Fruit fly (Drosophila melanogaster) whole organism, larva: ENCODE data around the gene CG42390.

Source experiments
- noc ChIP-seq: fragments of 200-800 bp; sonication (Bioruptor generic); optimal IDR thresholded peaks from 3 replicates; lab custom pipeline; 2019; ENCODE audit warnings: missing biosample characterization, mild to moderate bottlenecking, missing genetic modification characterization, moderate library complexity

The CG42390 gene

dm6 chr3R:22161613-22162409, 42.0 kb downstream of the CG42390 start:
- TF ChIP-seq noc (tag; lab: Kevin White, UChicago), result no peak

dm6 chr3R:22163258-22163805, 43.5 kb downstream of the CG42390 start:
- no peak for TF ChIP-seq noc (tag; lab: Kevin White, UChicago)

DNA sequence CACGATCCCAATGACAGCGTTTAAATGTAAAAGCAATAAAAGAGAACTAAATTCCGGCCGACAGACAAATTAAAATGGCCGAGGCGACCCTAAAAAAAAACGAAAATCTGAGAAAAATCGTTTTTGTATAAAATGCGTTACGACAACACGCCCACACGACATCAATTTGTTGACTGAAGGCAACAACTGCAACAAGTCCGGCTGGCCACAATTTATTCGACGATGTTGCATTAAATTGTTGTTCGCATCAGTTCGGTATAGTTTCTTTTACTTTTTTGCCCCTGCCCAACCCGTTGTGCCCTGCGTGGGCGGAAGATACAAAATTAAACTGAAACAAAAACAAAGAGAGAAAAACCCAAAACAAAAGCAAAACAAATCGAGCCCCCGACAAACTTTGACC, 51.7 kb downstream of the CG42390 start:
- no peak for TF ChIP-seq noc (tag; lab: Kevin White, UChicago)

DNA sequence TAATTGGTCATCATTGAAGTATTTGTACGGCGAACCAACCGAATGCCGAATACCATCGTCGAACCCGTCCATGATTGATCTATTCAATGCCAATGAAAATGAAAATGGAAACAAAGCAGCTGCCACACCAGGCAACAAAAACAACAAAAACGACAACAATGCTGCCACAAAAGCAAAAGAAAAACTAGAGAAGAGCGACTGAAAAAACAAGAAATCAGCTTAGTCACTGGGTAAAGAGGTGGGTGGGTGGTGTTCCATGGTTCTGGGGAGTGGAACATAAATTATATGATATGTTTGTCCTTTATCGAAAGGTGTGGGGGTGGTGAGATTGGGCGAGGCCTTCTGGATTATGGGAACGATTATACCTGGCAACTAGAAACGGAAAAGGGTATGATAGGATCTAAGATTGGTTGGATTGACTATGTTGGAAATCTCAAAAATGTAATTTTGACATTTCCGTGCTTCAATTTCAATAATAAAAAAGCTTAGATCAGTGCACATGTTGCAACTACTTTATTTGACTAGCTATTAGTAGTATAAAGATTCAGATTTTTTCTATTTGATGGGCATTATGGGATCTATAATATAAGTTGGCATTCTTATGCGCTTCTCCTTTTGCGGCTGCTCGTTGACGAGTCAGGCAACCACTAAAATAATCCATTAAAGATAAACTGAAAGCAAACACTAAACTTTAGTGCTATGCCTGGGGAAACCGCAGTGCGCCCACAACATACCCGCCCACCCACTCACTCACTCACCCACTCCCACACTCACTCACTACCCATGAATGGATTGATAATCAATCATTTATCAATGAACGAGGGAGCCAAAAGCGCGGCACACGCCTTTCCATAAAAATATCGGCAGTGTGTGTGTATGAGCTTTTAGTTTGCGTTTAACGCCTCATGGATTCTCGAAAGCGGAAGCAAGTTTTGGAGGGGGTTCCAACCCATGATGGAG, 52.9 kb downstream of the CG42390 start:
- no peak for TF ChIP-seq noc (tag; lab: Kevin White, UChicago)

dm6 chr3R:22175745-22176144, 55.9 kb downstream of the CG42390 start:
- no peak for TF ChIP-seq noc (tag; lab: Kevin White, UChicago)

dm6 chr3R:22182274-22182673, 62.4 kb downstream of the CG42390 start:
- no peak for TF ChIP-seq noc (tag; lab: Kevin White, UChicago)

DNA sequence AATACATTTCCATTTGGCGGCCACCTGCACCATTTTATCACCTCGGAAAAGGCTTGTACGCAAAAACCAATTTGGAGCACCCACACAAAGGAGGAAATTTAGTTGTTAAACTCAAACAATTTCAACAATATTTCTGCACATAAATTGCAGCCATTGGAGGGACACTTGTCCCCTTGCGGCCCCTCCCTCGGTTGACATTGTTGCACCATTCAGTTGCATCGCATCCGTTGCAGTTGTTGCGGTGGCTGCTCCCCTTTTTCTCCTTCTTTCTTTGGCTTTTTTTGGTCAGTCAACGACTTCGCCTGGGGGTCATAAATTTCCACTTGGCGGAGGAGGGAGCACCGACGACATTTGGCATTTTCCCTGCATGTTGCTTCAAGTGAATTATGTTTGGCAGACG, 63.1 kb downstream of the CG42390 start:
- no peak for TF ChIP-seq noc (tag; lab: Kevin White, UChicago)
